Fruit fly (Drosophila melanogaster): ENCODE results near the gene mamo.
A peak's percentile ranks its signal among the peaks of the same experiment; 100 is the strongest.

mamo gene

dm6 chrX:13805554-13805953 is 184.8 kb downstream of the mamo start (continued):
- TF ChIP-seq wdn (GFP tag; IDR thresholded peaks at IDR 0.05) (no peak), hth (optimal IDR thresholded peaks at IDR 0.05) (no peak), sens (GFP tag) (peak; percentile 87), br (optimal IDR thresholded peaks at IDR 0.05) (no peak), tap (tag; optimal IDR thresholded peaks at IDR 0.05) (no peak), CG11723 (GFP tag; optimal IDR thresholded peaks at IDR 0.05) (no peak), Gug (GFP tag; IDR thresholded peaks at IDR 0.05) (no peak), Optix (GFP tag; IDR thresholded peaks at IDR 0.05) (no peak), jigr1 (GFP tag; IDR thresholded peaks at IDR 0.05) (no peak), CG6654 (GFP tag; optimal IDR thresholded peaks at IDR 0.05) (no peak), Atf3 (GFP tag; optimal IDR thresholded peaks at IDR 0.05) (no peak), CG34376 (GFP tag; optimal IDR thresholded peaks at IDR 0.05) (no peak), Nf-YB (GFP tag; optimal IDR thresholded peaks at IDR 0.05) (peak; percentile 16), CG18599 (GFP tag; optimal IDR thresholded peaks at IDR 0.05) (no peak), CG5953 (GFP tag; IDR thresholded peaks at IDR 0.05) (no peak), CG1233 (GFP tag; optimal IDR thresholded peaks at IDR 0.05) (peak; percentile 21), CG10274 (GFP tag; optimal IDR thresholded peaks at IDR 0.05) (no peak), CG32532 (GFP tag; IDR thresholded peaks at IDR 0.05) (no peak), H2.0 (GFP tag; IDR thresholded peaks at IDR 0.05) (no peak), CG1024 (GFP tag; IDR thresholded peaks at IDR 0.05) (no peak), lmd (GFP tag; IDR thresholded peaks at IDR 0.05) (no peak), CG6683 (GFP tag; optimal IDR thresholded peaks at IDR 0.05) (no peak), CG9932 (GFP tag; IDR thresholded peaks at IDR 0.05) (no peak), CG4617 (GFP tag; optimal IDR thresholded peaks at IDR 0.05; ENCODE audit: borderline replicate concordance) (no peak), hb (GFP tag; IDR thresholded peaks at IDR 0.05; ENCODE audit: partially characterized antibody) (no peak), seq (GFP tag; IDR thresholded peaks at IDR 0.05) (no peak), phol (tag; optimal IDR thresholded peaks at IDR 0.05) (no peak), pzg (GFP tag; optimal IDR thresholded peaks at IDR 0.05) (no peak), Awh (GFP tag; IDR thresholded peaks at IDR 0.05) (0 out of 2 replicates have a peak, but pooled peaks have one; percentile 14), Trl (optimal IDR thresholded peaks at IDR 0.05) (peak; percentile 54 to 69), Trl (GFP tag; optimal IDR thresholded peaks at IDR 0.05) (peak; percentile 27), esg (GFP tag; conservative IDR thresholded peaks at IDR 0.05) (no peak), Xrp1 (GFP tag; IDR thresholded peaks at IDR 0.05) (peak; percentile 47), Six4 (GFP tag; optimal IDR thresholded peaks at IDR 0.05) (no peak), pnt (GFP tag; optimal IDR thresholded peaks at IDR 0.05) (no peak), CG33557 (GFP tag; optimal IDR thresholded peaks at IDR 0.05) (peak; percentile 8), CG32767 (GFP tag; IDR thresholded peaks at IDR 0.05) (no peak), CG10209 (GFP tag; optimal IDR thresholded peaks at IDR 0.05) (no peak), bigmax (GFP tag; optimal IDR thresholded peaks at IDR 0.05) (no peak), CG17568 (GFP tag; optimal IDR thresholded peaks at IDR 0.05) (no peak), CG7786 (GFP tag; optimal IDR thresholded peaks at IDR 0.05) (no peak), CG30020 (tag; optimal IDR thresholded peaks at IDR 0.05) (no peak), CG7372 (GFP tag; IDR thresholded peaks at IDR 0.05) (no peak), Ets65A (GFP tag) (no peak), E2f2 (GFP tag; IDR thresholded peaks at IDR 0.05) (peak; percentile 11; the same call in 1 of the 2 replicates), CG2116 (GFP tag; optimal IDR thresholded peaks at IDR 0.05) (no peak), CG11456 (GFP tag; IDR thresholded peaks at IDR 0.05) (no peak), Dek (tag; optimal IDR thresholded peaks at IDR 0.05) (no peak), Rx (GFP tag; IDR thresholded peaks at IDR 0.05) (no peak), CG15601 (tag; optimal IDR thresholded peaks at IDR 0.05) (peak; percentile 55), D19B (GFP tag; optimal IDR thresholded peaks at IDR 0.05) (no peak), oc (tag; optimal IDR thresholded peaks at IDR 0.05) (no peak), Sox100B (GFP tag; optimal IDR thresholded peaks at IDR 0.05) (no peak), CG3407 (GFP tag; optimal IDR thresholded peaks at IDR 0.05) (no peak)

All from whole organism, embryonic.